Worm (Caenorhabditis elegans) whole organism, L4 larva: ENCODE measurements around the gene ugt-46.

Experiments
- F49E8.2 ChIP-seq: sonication (generic microtip); optimal IDR thresholded peaks from 2 replicates; lab custom pipeline; 2016; ENCODE audit warnings: missing compliant biosample characterization, mild to moderate bottlenecking, missing genetic modification characterization, borderline replicate concordance
- T20F7.1 ChIP-seq: fragments of 200-800 bp; sonication (Bioruptor generic); optimal IDR thresholded peaks from 2 replicates; lab custom pipeline; 2018; ENCODE audit warnings: mild to moderate bottlenecking, missing genetic modification characterization, missing compliant biosample characterization
- T26A8.4 ChIP-seq: fragments of 200-800 bp; sonication (Bioruptor generic); IDR thresholded peaks from 2 replicates; pipeline ENCODE4 v1.3.6; 2022; ENCODE audit warnings: missing genetic modification characterization, missing compliant biosample characterization
- Y75B8A.6 ChIP-seq: fragments of 200-800 bp; sonication (Bioruptor generic); IDR thresholded peaks from 2 replicates; pipeline ENCODE4 v1.3.6; 2022; ENCODE audit warnings: missing genetic modification reagents, missing genetic modification characterization, missing compliant biosample characterization
- ZK546.5 ChIP-seq, 2 experiments: sonication (generic microtip); optimal IDR thresholded peaks; 2 replicates each; lab custom pipeline; 2017; ENCODE audit warnings: missing biosample characterization in 2 of 2, missing genetic modification characterization in 2 of 2
- aha-1 ChIP-seq: fragments of 150-350 bp; peaks from one replicate; lab custom pipeline; 2014; ENCODE audit warnings: missing biosample characterization, missing genetic modification characterization
- aly-2 ChIP-seq: sonication (generic microtip); optimal IDR thresholded peaks from 2 replicates; lab custom pipeline; 2018; ENCODE audit warnings: missing biosample characterization, missing genetic modification characterization
- attf-4 ChIP-seq: sonication (generic microtip); optimal IDR thresholded peaks from 3 replicates; lab custom pipeline; 2017; ENCODE audit warnings: missing biosample characterization, missing genetic modification characterization
- ceh-32 ChIP-seq: sonication (generic microtip); optimal IDR thresholded peaks from 2 replicates; lab custom pipeline; 2016; ENCODE audit warnings: mild to moderate bottlenecking, missing genetic modification characterization, missing compliant biosample characterization; ENCODE audit not compliant: poor library complexity
- ceh-62 ChIP-seq: sonication (generic microtip); optimal IDR thresholded peaks from 2 replicates; lab custom pipeline; 2017; ENCODE audit warnings: missing biosample characterization, missing genetic modification characterization
- ces-1 ChIP-seq: fragments of 150-350 bp; sonication (generic microtip); optimal IDR thresholded peaks from 4 replicates; lab custom pipeline; 2014; ENCODE audit warnings: missing biosample characterization, missing genetic modification reagents, missing genetic modification characterization
- cey-2 ChIP-seq: sonication (generic microtip); optimal IDR thresholded peaks from 3 replicates; lab custom pipeline; 2017; ENCODE audit warnings: missing genetic modification characterization, mild to moderate bottlenecking, missing compliant biosample characterization, antibody characterized with exemption, borderline replicate concordance; ENCODE audit not compliant: insufficient read depth
- daf-16 ChIP-seq, 3 experiments: sonication (generic microtip); optimal IDR thresholded peaks; 2 replicates each; lab custom pipeline; 2016 to 2017; ENCODE audit warnings: missing genetic modification characterization in 3 of 3, missing genetic modification reagents in 3 of 3, mild to moderate bottlenecking in 2 of 3, missing compliant biosample characterization in 2 of 3, missing biosample characterization in 1 of 3, moderate library complexity in 1 of 3
- daf-19 ChIP-seq: fragments of 200-800 bp; sonication (Bioruptor generic); conservative IDR thresholded peaks from 2 replicates; pipeline ENCODE4 v1.3.6; 2022; ENCODE audit warnings: missing genetic modification characterization, missing compliant biosample characterization
- dmd-6 ChIP-seq: fragments of 200-800 bp; sonication (Bioruptor generic); IDR thresholded peaks from 2 replicates; pipeline ENCODE4 v1.3.6; 2022; ENCODE audit warnings: missing genetic modification reagents, missing genetic modification characterization, missing compliant biosample characterization
- dve-1 ChIP-seq: sonication (generic microtip); optimal IDR thresholded peaks from 2 replicates; lab custom pipeline; 2017; ENCODE audit warnings: antibody characterized with exemption, mild to moderate bottlenecking, missing genetic modification characterization, missing compliant biosample characterization; ENCODE audit not compliant: insufficient read depth
- egl-43 ChIP-seq: fragments of 200-800 bp; sonication (Bioruptor generic); IDR thresholded peaks from 2 replicates; pipeline ENCODE4 v1.3.6; 2022; ENCODE audit warnings: missing genetic modification reagents, missing genetic modification characterization, missing compliant biosample characterization
- fos-1 ChIP-seq: fragments of 150-350 bp; optimal IDR thresholded peaks from 2 replicates; lab custom pipeline; 2014; ENCODE audit warnings: missing biosample characterization, missing genetic modification characterization
- hif-1 ChIP-seq, 2 experiments: sonication (generic microtip); optimal IDR thresholded peaks; 2 replicates each; lab custom pipeline; 2016 to 2017; ENCODE audit warnings: missing compliant biosample characterization in 2 of 2, missing genetic modification characterization in 2 of 2, missing genetic modification reagents in 2 of 2, missing genotype in 2 of 2, mild to moderate bottlenecking in 1 of 2
- hlh-11 ChIP-seq: fragments of 200-800 bp; sonication (Bioruptor generic); optimal IDR thresholded peaks from 2 replicates; lab custom pipeline; 2018; ENCODE audit warnings: mild to moderate bottlenecking, missing genetic modification characterization, missing compliant biosample characterization
- lin-38 ChIP-seq: fragments of 200-800 bp; sonication (Bioruptor generic); IDR thresholded peaks from 2 replicates; pipeline ENCODE4 v1.3.6; 2022; ENCODE audit warnings: missing genetic modification reagents, missing genetic modification characterization, missing compliant biosample characterization
- lsy-2 ChIP-seq, 2 experiments: fragments of 150-350 bp in 1 of 2; sonication (generic microtip) in 1 of 2; optimal IDR thresholded peaks; 2 replicates each; lab custom pipeline; 2014 to 2017; ENCODE audit warnings: missing biosample characterization in 2 of 2, missing genetic modification characterization in 2 of 2
- mes-2 ChIP-seq: sonication (generic microtip); optimal IDR thresholded peaks from 2 replicates; lab custom pipeline; 2016; ENCODE audit warnings: missing genotype, mild to moderate bottlenecking, missing genetic modification characterization, missing compliant biosample characterization; ENCODE audit not compliant: poor library complexity, severe bottlenecking
- mxl-3 ChIP-seq: fragments of 200-800 bp; sonication (Bioruptor generic); optimal IDR thresholded peaks from 2 replicates; lab custom pipeline; 2018; ENCODE audit warnings: mild to moderate bottlenecking, missing genetic modification characterization, missing compliant biosample characterization
- nhr-10 ChIP-seq: fragments of 150-350 bp; optimal IDR thresholded peaks from 2 replicates; lab custom pipeline; 2014; ENCODE audit warnings: missing biosample characterization, missing genetic modification characterization
- nhr-28 ChIP-seq: fragments of 150-350 bp; optimal IDR thresholded peaks from 2 replicates; lab custom pipeline; 2014; ENCODE audit warnings: missing biosample characterization, missing genetic modification characterization
- nhr-42 ChIP-seq: fragments of 200-800 bp; sonication (Bioruptor generic); IDR thresholded peaks from 2 replicates; pipeline ENCODE4 v1.3.6; 2022; ENCODE audit warnings: missing genetic modification characterization, missing compliant biosample characterization
- nhr-48 ChIP-seq: sonication (generic microtip); optimal IDR thresholded peaks from 2 replicates; lab custom pipeline; 2016; ENCODE audit warnings: mild to moderate bottlenecking, missing genetic modification characterization, missing compliant biosample characterization
- nhr-77 ChIP-seq: fragments of 150-350 bp; optimal IDR thresholded peaks from 2 replicates; lab custom pipeline; 2014; ENCODE audit warnings: missing biosample characterization, missing genetic modification characterization
- pqm-1 ChIP-seq: sonication (generic microtip); optimal IDR thresholded peaks from 2 replicates; lab custom pipeline; 2017; ENCODE audit warnings: missing biosample characterization, missing genetic modification characterization
- skn-1 ChIP-seq: fragments of 150-350 bp; optimal IDR thresholded peaks from 2 replicates; lab custom pipeline; 2014; ENCODE audit warnings: missing biosample characterization, missing genetic modification characterization
- snpc-4 ChIP-seq: fragments of 150-350 bp; optimal IDR thresholded peaks from 2 replicates; lab custom pipeline; 2014; ENCODE audit warnings: missing biosample characterization, missing genetic modification characterization
- spr-1 ChIP-seq: sonication (generic microtip); optimal IDR thresholded peaks from 2 replicates; lab custom pipeline; 2016; ENCODE audit warnings: mild to moderate bottlenecking, missing genetic modification characterization, missing compliant biosample characterization
- tra-1 ChIP-seq: fragments of 200-800 bp; sonication (Bioruptor generic); IDR thresholded peaks from 2 replicates; pipeline ENCODE4 v1.3.6; 2022; ENCODE audit warnings: missing genetic modification reagents, missing genetic modification characterization, missing compliant biosample characterization
- zag-1 ChIP-seq: fragments of 150-350 bp; optimal IDR thresholded peaks from 2 replicates; lab custom pipeline; 2014; ENCODE audit warnings: missing biosample characterization, missing genetic modification characterization
- zfp-3 ChIP-seq: fragments of 200-800 bp; sonication (Bioruptor generic); conservative IDR thresholded peaks from 2 replicates; pipeline ENCODE4 v1.3.6; 2022; ENCODE audit warnings: missing genetic modification reagents, missing genetic modification characterization, missing compliant biosample characterization

The ugt-46 gene

ce11 chrX:555043-555791 lies 25.1 kb upstream of the ugt-46 start (continued):
- TF ChIP-seq daf-19 (no peak), nhr-28 (tag; lab: Kevin White, UChicago) (peak; percentile 4)

- TF ChIP-seq zfp-3 (GFP tag; lab: Robert Waterston, UW) (no peak), lin-38 (GFP tag; lab: Robert Waterston, UW) (no peak), ceh-62 (tag; lab: Kevin White, UChicago) (no peak), nhr-10 (no peak), ZK546.5 (tag; optimal IDR thresholded peaks at IDR 0.05; lab: Kevin White, UChicago) (no peak), cey-2 (no peak), skn-1 (tag; lab: Kevin White, UChicago) (no peak), egl-43 (GFP tag; lab: Robert Waterston, UW) (no peak), T20F7.1 (no peak), T26A8.4 (GFP tag; lab: Robert Waterston, UW) (no peak), zag-1 (tag; lab: Kevin White, UChicago) (no peak), snpc-4 (tag; lab: Kevin White, UChicago) (no peak), nhr-42 (no peak)
Observed at ce11 chrX:553875-554274, 23.8 kb upstream of the ugt-46 start, which contains the start of gene F57C12.6. Gene F57C12.6, minus strand, starts transcription at chrX:553975.

ce11 chrX:553420-553819 lies 23.3 kb upstream of the ugt-46 start:
- TF ChIP-seq fos-1 (tag; lab: Kevin White, UChicago) (no peak), daf-16 (GFP tag; optimal IDR thresholded peaks at IDR 0.05; lab: Kevin White, UChicago) (no peak), daf-16 (tag; optimal IDR thresholded peaks at IDR 0.05; lab: Kevin White, UChicago) (peak; percentile 66), ces-1 (no peak), mes-2 (tag; lab: Kevin White, UChicago) (peak; percentile 2), mxl-3 (GFP tag; lab: Kevin White, UChicago) (peak; percentile 28), ceh-62 (tag; lab: Kevin White, UChicago) (no peak), F49E8.2 (tag; lab: Kevin White, UChicago) (no peak), attf-4 (tag; lab: Kevin White, UChicago) (no peak), nhr-28 (tag; lab: Kevin White, UChicago) (peak; percentile 80), egl-43 (GFP tag; lab: Robert Waterston, UW) (no peak), dmd-6 (GFP tag; lab: Robert Waterston, UW) (peak; percentile 60), nhr-77 (tag; lab: Kevin White, UChicago) (peak; percentile 39), hif-1 (tag; optimal IDR thresholded peaks at IDR 0.05; lab: Kevin White, UChicago) (no peak), tra-1 (GFP tag; lab: Robert Waterston, UW) (0 out of 2 replicates have a peak, but pooled peaks have one; percentile 34), aly-2 (no peak), skn-1 (tag; lab: Kevin White, UChicago) (no peak), pqm-1 (tag; lab: Kevin White, UChicago) (peak; percentile 96), hlh-11 (tag; lab: Kevin White, UChicago) (peak; percentile 55), dve-1 (tag; lab: Kevin White, UChicago) (peak; percentile 63), spr-1 (tag; lab: Kevin White, UChicago) (no peak)

DNA sequence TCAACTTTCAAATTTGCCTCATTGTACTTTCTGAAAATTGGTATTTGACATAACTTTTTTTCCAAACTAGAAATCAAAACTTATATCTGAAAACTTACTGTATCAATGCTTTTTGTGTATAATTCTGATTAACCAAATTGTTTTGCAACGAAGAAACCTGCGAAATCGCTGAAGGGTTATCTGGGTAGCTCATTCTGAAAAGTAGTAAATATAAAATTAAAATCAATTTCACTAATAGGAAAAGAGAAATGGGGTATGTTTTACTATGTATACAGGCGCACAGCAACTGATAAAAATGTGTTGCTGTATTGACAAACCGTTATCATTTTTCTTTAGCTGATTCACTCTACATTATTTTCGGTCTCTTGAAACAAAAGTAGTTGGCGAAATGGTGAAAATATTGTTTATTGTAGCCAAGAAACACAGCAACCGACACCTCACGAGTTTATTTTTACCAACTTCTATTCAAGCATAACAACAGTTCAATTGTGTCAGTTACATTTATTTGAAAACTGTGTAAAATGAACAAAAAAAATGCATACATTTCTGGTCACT lies 21.2 kb upstream of the ugt-46 start, which contains the start of gene F57C12.2:
Gene F57C12.2, minus strand, starts transcription at position 218 of the 555 bp plus-strand sequence.
- TF ChIP-seq nhr-48 (tag; lab: Kevin White, UChicago) = no peak
- TF ChIP-seq hlh-11 (tag; lab: Kevin White, UChicago) = peak; percentile 27
- TF ChIP-seq aha-1 = peak; percentile 95
- no peak for TF ChIP-seq Y75B8A.6 (GFP tag; lab: Robert Waterston, UW)
- no peak for TF ChIP-seq lsy-2 (tag; optimal IDR thresholded peaks at IDR 0.05; lab: Kevin White, UChicago)
- TF ChIP-seq pqm-1 (tag; lab: Kevin White, UChicago) = peak; percentile 68
- peak; percentile 32 for TF ChIP-seq nhr-28 (tag; lab: Kevin White, UChicago)
- TF ChIP-seq ceh-32 (tag; lab: Kevin White, UChicago) = no peak
- TF ChIP-seq daf-16 (GFP tag; optimal IDR thresholded peaks at IDR 0.05; lab: Kevin White, UChicago) = peak in 1 of 2 experiments; percentile 18
- peak; percentile 98 for TF ChIP-seq daf-16 (tag; optimal IDR thresholded peaks at IDR 0.05; lab: Kevin White, UChicago)
